Worm (Caenorhabditis elegans) whole organism, L2 larva: ENCODE results near the gene abhd-3.1.
"Not testable (repeated sequence)": the region's sequence is repeated elsewhere in the genome, so short reads cannot be mapped to it uniquely, and the experiment has no call there.

Experiments
- ZK546.5 ChIP-seq: sonication (generic microtip); optimal IDR thresholded peaks from 2 replicates; lab custom pipeline; 2017; ENCODE audit warnings: missing biosample characterization, missing genetic modification characterization
- ceh-16 ChIP-seq: fragments of 150-350 bp; optimal IDR thresholded peaks from 2 replicates; lab custom pipeline; 2014; ENCODE audit warnings: missing biosample characterization, missing genetic modification characterization
- ceh-82 ChIP-seq: fragments of 150-350 bp; optimal IDR thresholded peaks from 2 replicates; lab custom pipeline; 2014; ENCODE audit warnings: missing biosample characterization, missing genetic modification characterization
- elt-3 ChIP-seq: sonication (generic microtip); optimal IDR thresholded peaks from 2 replicates; lab custom pipeline; 2017; ENCODE audit warnings: missing biosample characterization, missing genetic modification characterization
- fos-1 ChIP-seq: fragments of 150-350 bp; optimal IDR thresholded peaks from 2 replicates; lab custom pipeline; 2014; ENCODE audit warnings: missing biosample characterization, missing genetic modification characterization
- lin-11 ChIP-seq: fragments of 150-350 bp; sonication (generic microtip); optimal IDR thresholded peaks from 2 replicates; lab custom pipeline; 2014; ENCODE audit warnings: missing biosample characterization, missing genetic modification characterization, inconsistent platforms, mixed read lengths
- lin-13 ChIP-seq: fragments of 150-350 bp; optimal IDR thresholded peaks from 2 replicates; lab custom pipeline; 2014; ENCODE audit warnings: missing biosample characterization, missing genetic modification reagents, missing genetic modification characterization
- lsy-2 ChIP-seq, 2 experiments: fragments of 150-350 bp in 1 of 2; sonication (generic microtip) in 1 of 2; optimal IDR thresholded peaks; 2 replicates each; lab custom pipeline; 2014 to 2017; ENCODE audit warnings: missing biosample characterization in 2 of 2, missing genetic modification characterization in 2 of 2
- mdl-1 ChIP-seq, 2 experiments: fragments of 150-350 bp in 1 of 2; sonication (generic microtip) in 1 of 2; optimal IDR thresholded peaks; 2 replicates each; lab custom pipeline; 2017; ENCODE audit warnings: missing biosample characterization in 2 of 2, missing genetic modification characterization in 2 of 2
- sem-4 ChIP-seq: fragments of 150-350 bp; optimal IDR thresholded peaks from 2 replicates; lab custom pipeline; 2014; ENCODE audit warnings: missing biosample characterization, missing genetic modification reagents, missing genetic modification characterization
- sma-3 ChIP-seq: sonication (generic microtip); optimal IDR thresholded peaks from 2 replicates; lab custom pipeline; 2016; ENCODE audit warnings: missing genetic modification reagents, missing genetic modification characterization, missing compliant biosample characterization
- snpc-4 ChIP-seq: fragments of 150-350 bp; optimal IDR thresholded peaks from 2 replicates; lab custom pipeline; 2014; ENCODE audit warnings: missing biosample characterization, missing genetic modification characterization
- unc-62 ChIP-seq: fragments of 150-350 bp; optimal IDR thresholded peaks from 2 replicates; lab custom pipeline; 2014; ENCODE audit warnings: missing biosample characterization, missing genetic modification reagents, missing genetic modification characterization

ce11 chrV:19949721-19950120, 5.6 kb upstream of the abhd-3.1 start, which contains the start of gene Y60A3A.8:
- TF ChIP-seq fos-1 (tag; lab: Kevin White, UChicago); ceh-82 (tag; lab: Kevin White, UChicago); sma-3 (GFP tag; lab: Kevin White, UChicago); lsy-2 (tag; optimal IDR thresholded peaks at IDR 0.05; lab: Kevin White, UChicago); ceh-16; lin-13; sem-4 (tag; lab: Kevin White, UChicago); mdl-1 (tag; optimal IDR thresholded peaks at IDR 0.05; lab: Kevin White, UChicago); snpc-4; lin-11; elt-3; unc-62; ZK546.5 (tag; lab: Kevin White, UChicago): not testable (repeated sequence)
